Fruit fly (Drosophila melanogaster): ENCODE data around the gene Cyp308a1.

Gene Cyp308a1

DNA sequence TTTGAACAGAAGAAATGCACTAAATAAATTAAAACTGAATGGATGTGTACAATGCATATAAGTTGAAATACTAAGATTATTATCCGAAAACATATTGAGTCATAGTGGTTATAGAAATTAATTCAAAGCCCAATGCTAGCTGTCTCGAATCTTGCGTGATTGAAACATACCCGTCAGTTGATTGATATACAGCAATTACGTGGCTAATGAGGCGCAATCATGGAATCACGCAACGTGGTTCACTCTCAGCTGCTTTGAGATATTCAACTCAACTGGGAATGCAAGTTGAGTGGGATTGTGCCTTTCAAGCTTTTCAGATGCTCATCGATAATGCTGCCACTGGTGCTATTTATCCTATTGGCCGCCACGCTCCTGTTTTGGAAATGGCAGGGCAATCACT is at the start of gene Cyp308a1:
Gene Cyp308a1 (plus strand): TSS at position 301 of the 400 bp plus-strand sequence.
- TF ChIP-seq CG8478 (optimal IDR thresholded peaks at IDR 0.05), result no peak
- no peak for TF ChIP-seq EcR (GFP tag; optimal IDR thresholded peaks at IDR 0.05)
- TF ChIP-seq psq (optimal IDR thresholded peaks at IDR 0.05), result no peak
- TF ChIP-seq usp (GFP tag; optimal IDR thresholded peaks at IDR 0.05), result no peak
- TF ChIP-seq pan (optimal IDR thresholded peaks at IDR 0.05), result no peak
- TF ChIP-seq Dll (optimal IDR thresholded peaks at IDR 0.05), result no peak

dm6 chrX:18662053-18662452 is 47.6 kb upstream of the Cyp308a1 start, which contains the start of gene CG6696:
Gene CG6696, minus strand, starts transcription at chrX:18662153.
- TF ChIP-seq usp (GFP tag; optimal IDR thresholded peaks at IDR 0.05) (no peak), pan (optimal IDR thresholded peaks at IDR 0.05) (no peak), psq (optimal IDR thresholded peaks at IDR 0.05) (no peak), Dll (optimal IDR thresholded peaks at IDR 0.05) (no peak), EcR (GFP tag; optimal IDR thresholded peaks at IDR 0.05) (no peak), CG8478 (optimal IDR thresholded peaks at IDR 0.05) (no peak)

DNA sequence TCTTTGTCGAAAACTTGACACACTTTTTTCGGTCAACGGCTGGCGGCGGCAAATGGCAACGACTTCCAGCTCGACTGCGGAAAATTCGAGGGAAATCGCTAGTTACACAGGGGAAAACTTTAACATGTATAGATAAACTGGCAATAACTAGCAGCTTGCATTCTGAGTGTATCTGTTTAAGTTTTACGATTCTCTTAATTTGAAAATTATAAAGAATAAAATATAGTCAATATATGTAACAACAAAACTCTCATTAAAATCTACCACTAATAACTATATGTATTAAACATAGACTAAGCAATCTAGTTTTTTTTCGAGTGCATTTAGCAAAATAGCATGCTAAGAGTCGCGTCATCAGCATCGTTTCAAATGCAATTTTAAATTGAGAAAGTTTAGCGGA is 46.3 kb upstream of the Cyp308a1 start:
- TF ChIP-seq psq (optimal IDR thresholded peaks at IDR 0.05) (no peak), CG8478 (optimal IDR thresholded peaks at IDR 0.05) (no peak), pan (optimal IDR thresholded peaks at IDR 0.05) (no peak), usp (GFP tag; optimal IDR thresholded peaks at IDR 0.05) (no peak), EcR (GFP tag; optimal IDR thresholded peaks at IDR 0.05) (no peak), Dll (optimal IDR thresholded peaks at IDR 0.05) (no peak)

- TF ChIP-seq pan (optimal IDR thresholded peaks at IDR 0.05) (no peak), Dll (optimal IDR thresholded peaks at IDR 0.05) (no peak), CG8478 (optimal IDR thresholded peaks at IDR 0.05) (no peak), EcR (GFP tag; optimal IDR thresholded peaks at IDR 0.05) (no peak), usp (GFP tag; optimal IDR thresholded peaks at IDR 0.05) (no peak), psq (optimal IDR thresholded peaks at IDR 0.05) (no peak)
Measured at dm6 chrX:18665715-18666267, 43.9 kb upstream of the Cyp308a1 start.

dm6 chrX:18668293-18668692 is 41.4 kb upstream of the Cyp308a1 start:
- TF ChIP-seq psq (optimal IDR thresholded peaks at IDR 0.05), result no peak
- no peak for TF ChIP-seq CG8478 (optimal IDR thresholded peaks at IDR 0.05)
- no peak for TF ChIP-seq EcR (GFP tag; optimal IDR thresholded peaks at IDR 0.05)
- TF ChIP-seq usp (GFP tag; optimal IDR thresholded peaks at IDR 0.05), result no peak
- TF ChIP-seq pan (optimal IDR thresholded peaks at IDR 0.05), result no peak
- TF ChIP-seq Dll (optimal IDR thresholded peaks at IDR 0.05), result no peak

- TF ChIP-seq EcR (GFP tag; optimal IDR thresholded peaks at IDR 0.05) (no peak), usp (GFP tag; optimal IDR thresholded peaks at IDR 0.05) (no peak), CG8478 (optimal IDR thresholded peaks at IDR 0.05) (no peak)
Measured at dm6 chrX:18669811-18670477, 39.7 kb upstream of the Cyp308a1 start.

- no peak for TF ChIP-seq Dll (optimal IDR thresholded peaks at IDR 0.05)
- TF ChIP-seq EcR (GFP tag; optimal IDR thresholded peaks at IDR 0.05), result peak in 1 of 2 experiments; percentile 24
Measured at dm6 chrX:18671545-18672174, 38.0 kb upstream of the Cyp308a1 start.

- TF ChIP-seq usp (GFP tag; optimal IDR thresholded peaks at IDR 0.05) (no peak), EcR (GFP tag; optimal IDR thresholded peaks at IDR 0.05) (no peak), psq (optimal IDR thresholded peaks at IDR 0.05) (no peak), pan (optimal IDR thresholded peaks at IDR 0.05) (no peak), CG8478 (optimal IDR thresholded peaks at IDR 0.05) (no peak)
Measured at dm6 chrX:18672900-18673529, 36.6 kb upstream of the Cyp308a1 start.

DNA sequence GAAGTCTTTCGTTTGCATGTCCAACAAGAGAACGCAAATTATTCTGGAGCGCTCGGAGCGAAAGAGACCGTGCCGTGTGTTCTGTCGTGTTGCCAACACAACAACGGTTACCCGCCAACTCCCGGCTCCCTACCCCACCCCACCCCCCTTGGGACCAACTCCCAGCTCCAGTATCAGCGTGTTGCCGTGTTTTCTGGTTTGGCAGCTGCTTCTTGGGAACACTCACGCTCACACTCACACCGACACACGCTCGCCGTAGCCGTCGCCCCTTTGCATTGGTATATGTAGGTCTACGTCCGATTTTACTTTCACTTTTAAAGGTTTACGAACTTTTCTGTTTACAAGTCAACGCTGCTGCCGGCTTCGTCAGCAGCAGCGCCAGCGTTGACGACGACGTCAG is 34.4 kb upstream of the Cyp308a1 start:
- no peak for TF ChIP-seq CG8478 (optimal IDR thresholded peaks at IDR 0.05)
- peak; percentile 84 to 94 for TF ChIP-seq EcR (GFP tag; optimal IDR thresholded peaks at IDR 0.05)

dm6 chrX:18675702-18676101 is 34.0 kb upstream of the Cyp308a1 start:
- TF ChIP-seq pan (optimal IDR thresholded peaks at IDR 0.05) (no peak), usp (GFP tag; optimal IDR thresholded peaks at IDR 0.05) (no peak), EcR (GFP tag; optimal IDR thresholded peaks at IDR 0.05) (no peak), psq (optimal IDR thresholded peaks at IDR 0.05) (no peak), Dll (optimal IDR thresholded peaks at IDR 0.05) (no peak), CG8478 (optimal IDR thresholded peaks at IDR 0.05) (no peak)

- no peak for TF ChIP-seq Dll (optimal IDR thresholded peaks at IDR 0.05)
- TF ChIP-seq usp (GFP tag; optimal IDR thresholded peaks at IDR 0.05), result no peak
- no peak for TF ChIP-seq pan (optimal IDR thresholded peaks at IDR 0.05)
- no peak for TF ChIP-seq CG8478 (optimal IDR thresholded peaks at IDR 0.05)
- no peak for TF ChIP-seq psq (optimal IDR thresholded peaks at IDR 0.05)
- TF ChIP-seq EcR (GFP tag; optimal IDR thresholded peaks at IDR 0.05), result peak in 1 of 2 experiments; percentile 77
Measured at dm6 chrX:18676756-18677155, 32.9 kb upstream of the Cyp308a1 start.

dm6 chrX:18678876-18679275 is 30.8 kb upstream of the Cyp308a1 start:
- no peak for TF ChIP-seq Dll (optimal IDR thresholded peaks at IDR 0.05)
- no peak for TF ChIP-seq CG8478 (optimal IDR thresholded peaks at IDR 0.05)
- TF ChIP-seq EcR (GFP tag; optimal IDR thresholded peaks at IDR 0.05), result no peak
- no peak for TF ChIP-seq pan (optimal IDR thresholded peaks at IDR 0.05)
- TF ChIP-seq psq (optimal IDR thresholded peaks at IDR 0.05), result no peak
- no peak for TF ChIP-seq usp (GFP tag; optimal IDR thresholded peaks at IDR 0.05)
